Fruit fly (Drosophila melanogaster): ENCODE results near the gene Cyp316a1.

Cyp316a1 gene

DNA sequence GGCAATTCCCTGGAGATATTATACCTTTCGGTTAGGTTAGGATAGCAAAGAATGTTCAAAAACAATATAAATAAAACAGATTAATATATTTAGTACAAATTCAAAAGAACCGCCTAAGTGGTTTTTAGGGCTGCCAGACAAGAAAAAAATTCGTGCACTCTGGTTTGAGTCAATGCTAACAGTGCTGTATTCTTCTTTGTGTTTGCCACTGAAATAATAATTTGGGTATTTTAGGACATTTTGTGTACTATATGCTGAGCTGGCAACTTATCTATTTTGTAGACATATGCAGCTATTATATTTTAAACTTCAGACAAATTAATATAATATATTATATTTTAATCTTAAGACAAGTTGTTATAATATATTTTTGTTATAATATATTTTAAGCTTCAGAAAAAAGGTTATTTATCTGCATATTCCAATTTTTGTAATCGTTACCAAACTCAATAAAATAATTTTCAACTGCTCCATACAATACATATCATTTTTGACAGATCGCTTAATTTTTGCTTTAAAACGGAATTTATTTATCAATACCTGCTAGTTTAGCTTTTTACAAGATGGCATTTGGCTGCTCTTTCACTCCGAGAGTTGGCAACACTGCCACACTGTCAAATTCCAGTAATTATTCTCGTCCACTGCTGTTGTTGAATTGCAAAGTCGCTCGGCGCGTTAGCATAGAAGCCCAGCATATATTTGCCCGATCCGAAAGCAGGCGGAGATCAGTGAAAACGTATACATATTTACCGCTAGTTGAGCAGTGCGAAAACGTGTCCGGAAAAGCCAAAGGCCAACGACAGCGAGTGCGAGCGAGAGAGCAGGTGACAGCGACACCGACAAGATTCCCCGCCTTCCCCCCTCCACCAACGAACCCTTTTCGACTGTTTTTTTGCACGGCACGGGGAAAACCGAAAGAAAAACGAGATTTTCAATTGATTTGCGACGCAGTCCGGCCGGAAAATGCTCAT, 19.0 kb downstream of the Cyp316a1 start, which contains the start of gene CG7546 (continued):
- TF ChIP-seq pzg (GFP tag; optimal IDR thresholded peaks at IDR 0.05): peak; percentile 68
- TF ChIP-seq Dek (tag; optimal IDR thresholded peaks at IDR 0.05): peak; percentile 16
- no peak for TF ChIP-seq Atf3 (GFP tag; optimal IDR thresholded peaks at IDR 0.05)
- peak; percentile 15 for TF ChIP-seq fd96Cb (tag; optimal IDR thresholded peaks at IDR 0.05)
- TF ChIP-seq CG7372 (GFP tag; IDR thresholded peaks at IDR 0.05): 0 out of 2 replicates have a peak, but pooled peaks have one; percentile 9
- TF ChIP-seq D (optimal IDR thresholded peaks at IDR 0.05): peak; percentile 9
- no peak for TF ChIP-seq D (GFP tag; optimal IDR thresholded peaks at IDR 0.05)
- TF ChIP-seq Abd-B (GFP tag; optimal IDR thresholded peaks at IDR 0.05): peak; percentile 28
- peak; percentile 37; the same call in 1 of the 2 replicates for TF ChIP-seq esg (GFP tag; conservative IDR thresholded peaks at IDR 0.05)
- peak; percentile 84 for TF ChIP-seq CG1832 (GFP tag; optimal IDR thresholded peaks at IDR 0.05)
- peak; percentile 36 for TF ChIP-seq CG1603 (tag; optimal IDR thresholded peaks at IDR 0.05)
- TF ChIP-seq Hr3 (GFP tag; optimal IDR thresholded peaks at IDR 0.05): peak; percentile 56
- TF ChIP-seq gfzf (GFP tag; optimal IDR thresholded peaks at IDR 0.05): peak; percentile 76
- no peak for TF ChIP-seq her (GFP tag; optimal IDR thresholded peaks at IDR 0.05)
- peak; percentile 36 for TF ChIP-seq BEAF-32 (GFP tag; optimal IDR thresholded peaks at IDR 0.05)
- TF ChIP-seq CG13287 (GFP tag; IDR thresholded peaks at IDR 0.05; ENCODE audit: partially characterized antibody): peak; percentile 27; the same call in 1 of the 2 replicates
- no peak for TF ChIP-seq NC2α (GFP tag; optimal IDR thresholded peaks at IDR 0.05)
- no peak for TF ChIP-seq TFAM (GFP tag; optimal IDR thresholded peaks at IDR 0.05)
- peak; percentile 76 for TF ChIP-seq CG12391 (tag; optimal IDR thresholded peaks at IDR 0.05)
- TF ChIP-seq Hey (tag; optimal IDR thresholded peaks at IDR 0.05): no peak
- peak; percentile 97 for TF ChIP-seq MESR4 (GFP tag; optimal IDR thresholded peaks at IDR 0.05)
- TF ChIP-seq Rfx (GFP tag; IDR thresholded peaks at IDR 0.05): peak; percentile 49
- no peak for TF ChIP-seq usp (GFP tag; optimal IDR thresholded peaks at IDR 0.05)
- peak; percentile 20 for TF ChIP-seq CG15514 (GFP tag; optimal IDR thresholded peaks at IDR 0.05)
- peak; percentile 31 for TF ChIP-seq CG17829 (tag; optimal IDR thresholded peaks at IDR 0.05)
- TF ChIP-seq CG3847 (GFP tag; IDR thresholded peaks at IDR 0.05): peak; percentile 73
- TF ChIP-seq wdn (GFP tag; IDR thresholded peaks at IDR 0.05): no peak
- no peak for TF ChIP-seq dati (GFP tag; IDR thresholded peaks at IDR 0.05)
- 0 out of 3 replicates have a peak, but pooled peaks have one; percentile 27 for TF ChIP-seq HLH4C (GFP tag; IDR thresholded peaks at IDR 0.05; ENCODE audit: partially characterized antibody)
- peak; percentile 22 for TF ChIP-seq Nf-YC (tag; optimal IDR thresholded peaks at IDR 0.05)
- peak; percentile 12 for TF ChIP-seq CG4424 (GFP tag; optimal IDR thresholded peaks at IDR 0.05)
- TF ChIP-seq CG15696 (tag; optimal IDR thresholded peaks at IDR 0.05): peak; percentile 10
- TF ChIP-seq Awh (GFP tag; IDR thresholded peaks at IDR 0.05): no peak
- peak; percentile 39 for TF ChIP-seq Ets97D (GFP tag; optimal IDR thresholded peaks at IDR 0.05)
- no peak for TF ChIP-seq tx (GFP tag; optimal IDR thresholded peaks at IDR 0.05)
- TF ChIP-seq dm (GFP tag; optimal IDR thresholded peaks at IDR 0.05): peak; percentile 52
- TF ChIP-seq prd (optimal IDR thresholded peaks at IDR 0.05): no peak
- TF ChIP-seq prd (GFP tag; IDR thresholded peaks at IDR 0.05): peak; percentile 52; the same call in 2 of the 3 replicates
- peak; percentile 61 for TF ChIP-seq CG10267 (tag; optimal IDR thresholded peaks at IDR 0.05)
- peak in 1 of 2 experiments; percentile 49 for TF ChIP-seq dpn (GFP tag; optimal IDR thresholded peaks at IDR 0.05)
- TF ChIP-seq odd (GFP tag; optimal IDR thresholded peaks at IDR 0.05): no peak
- TF ChIP-seq CG12104 (GFP tag; optimal IDR thresholded peaks at IDR 0.05): peak; percentile 50
- 0 out of 2 replicates have a peak, but pooled peaks have one; percentile 23 for TF ChIP-seq CG14667 (GFP tag; IDR thresholded peaks at IDR 0.05)
- TF ChIP-seq Kr (GFP tag; optimal IDR thresholded peaks at IDR 0.05): peak; percentile 54
- peak in 1 of 3 experiments; percentile 65 for TF ChIP-seq lola (GFP tag; optimal IDR thresholded peaks at IDR 0.05)
- TF ChIP-seq rib (GFP tag; IDR thresholded peaks at IDR 0.05): peak; percentile 63
- peak; percentile 19 for TF ChIP-seq CG33557 (GFP tag; optimal IDR thresholded peaks at IDR 0.05)
- TF ChIP-seq sens (GFP tag): peak; percentile 34
